Fruit fly (Drosophila melanogaster): ENCODE measurements around the gene RpS2.

DNA sequence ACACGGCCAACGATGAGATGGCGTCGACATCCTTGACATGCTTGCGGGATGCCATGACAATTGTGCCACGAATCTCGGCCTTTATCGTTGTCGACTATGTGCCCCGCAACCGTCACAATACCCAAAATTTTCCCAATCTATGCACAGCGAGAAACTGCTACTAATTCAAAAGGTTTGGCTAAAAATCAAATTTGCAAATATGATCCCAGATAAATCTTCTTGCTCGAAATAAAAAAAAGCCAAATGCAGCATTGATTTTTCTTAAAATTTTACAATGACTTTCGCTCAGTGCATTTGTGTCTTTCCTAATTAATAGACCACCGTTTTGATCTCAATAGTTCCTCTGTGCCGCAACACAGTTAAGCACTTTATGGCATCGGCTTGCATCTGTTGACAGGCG, 34.4 kb downstream of the RpS2 start:
- TF ChIP-seq dsf (GFP tag; optimal IDR thresholded peaks at IDR 0.05; ENCODE audit: borderline replicate concordance): no peak
- no peak for TF ChIP-seq pan (optimal IDR thresholded peaks at IDR 0.05)
- no peak for TF ChIP-seq Hr78 (GFP tag; optimal IDR thresholded peaks at IDR 0.05)
- TF ChIP-seq usp (GFP tag; optimal IDR thresholded peaks at IDR 0.05): no peak
- TF ChIP-seq psq (GFP tag; optimal IDR thresholded peaks at IDR 0.05): no peak
- TF ChIP-seq dmrt93B (GFP tag; optimal IDR thresholded peaks at IDR 0.05): no peak
- TF ChIP-seq Dfd (GFP tag; optimal IDR thresholded peaks at IDR 0.05): no peak
- no peak for TF ChIP-seq Hr83 (GFP tag; optimal IDR thresholded peaks at IDR 0.05; ENCODE audit: poor library complexity, severe bottlenecking)
- no peak for TF ChIP-seq OdsH (GFP tag; optimal IDR thresholded peaks at IDR 0.05)
- no peak for TF ChIP-seq sage (GFP tag; optimal IDR thresholded peaks at IDR 0.05)
- no peak for TF ChIP-seq fru (GFP tag; optimal IDR thresholded peaks at IDR 0.05)
